Worm (Caenorhabditis elegans): Measurements from ENCODE around the gene F46C8.1.

- TF ChIP-seq zag-1 (tag; optimal IDR thresholded peaks at IDR 0.05) (no peak), alr-1 (tag; optimal IDR thresholded peaks at IDR 0.05) (no peak), unc-62 (GFP tag; optimal IDR thresholded peaks at IDR 0.05) (no peak), skn-1 (tag; optimal IDR thresholded peaks at IDR 0.05) (no peak), unc-39 (tag; optimal IDR thresholded peaks at IDR 0.05) (no peak), lin-39 (tag; optimal IDR thresholded peaks at IDR 0.05) (no peak), nhr-12 (tag; optimal IDR thresholded peaks at IDR 0.05) (no peak), snpc-4 (tag; optimal IDR thresholded peaks at IDR 0.05) (no peak)
These were observed 24.5 kb upstream of the F46C8.1 start for ce11 chrX:7523799-7524198.

Data from whole organism, L2 larva.